Fruit fly (Drosophila melanogaster) whole organism, embryonic: ENCODE data around the gene nwk.

Experiments
- Abd-B ChIP-seq: fragments of 200-800 bp; sonication (Bioruptor generic); optimal IDR thresholded peaks from 2 replicates; lab custom pipeline; 2018; ENCODE audit warnings: missing biosample characterization, mild to moderate bottlenecking, missing genetic modification characterization, moderate library complexity
- Asciz ChIP-seq: fragments of 200-800 bp; sonication (Bioruptor generic); optimal IDR thresholded peaks from 2 replicates; lab custom pipeline; 2017; ENCODE audit warnings: missing biosample characterization, mild to moderate bottlenecking, missing genetic modification characterization, missing genetic modification reagents
- Atf-2 ChIP-seq: fragments of 200-800 bp; sonication (Bioruptor generic); optimal IDR thresholded peaks from 2 replicates; lab custom pipeline; 2016; ENCODE audit warnings: missing biosample characterization, missing genetic modification characterization
- Atf6 ChIP-seq: fragments of 200-800 bp; sonication (Bioruptor generic); IDR thresholded peaks from 2 replicates; pipeline ENCODE4 v1.3.6; 2022; ENCODE audit warnings: missing biosample characterization, missing genetic modification characterization
- Bdp1 ChIP-seq: fragments of 200-800 bp; sonication (Bioruptor generic); optimal IDR thresholded peaks from 3 replicates; lab custom pipeline; 2016; ENCODE audit warnings: missing biosample characterization, missing genetic modification characterization
- CG10654 ChIP-seq: fragments of 200-800 bp; sonication (Bioruptor generic); optimal IDR thresholded peaks from 2 replicates; lab custom pipeline; 2016; ENCODE audit warnings: missing biosample characterization, missing genetic modification characterization
- CG11085 ChIP-seq: fragments of 200-800 bp; sonication (Bioruptor generic); IDR thresholded peaks from 2 replicates; pipeline ENCODE4 v1.3.6; 2022; ENCODE audit warnings: missing biosample characterization, missing genetic modification characterization
- CG18599 ChIP-seq: fragments of 200-800 bp; sonication (Bioruptor generic); optimal IDR thresholded peaks from 3 replicates; lab custom pipeline; 2017; ENCODE audit warnings: missing biosample characterization, missing genetic modification characterization, mild to moderate bottlenecking, moderate library complexity, missing genetic modification reagents
- CG2202 ChIP-seq: fragments of 200-800 bp; sonication (Bioruptor generic); optimal IDR thresholded peaks from 2 replicates; lab custom pipeline; 2018; ENCODE audit warnings: missing biosample characterization, mild to moderate bottlenecking, missing genetic modification characterization
- CG33557 ChIP-seq: fragments of 200-800 bp; sonication (Bioruptor generic); optimal IDR thresholded peaks from 2 replicates; lab custom pipeline; 2019; ENCODE audit warnings: missing biosample characterization, mild to moderate bottlenecking, missing genetic modification characterization, moderate library complexity
- CG42726 ChIP-seq: fragments of 200-800 bp; sonication (Bioruptor generic); IDR thresholded peaks from 2 replicates; pipeline ENCODE4 v1.3.6; 2022; ENCODE audit warnings: missing biosample characterization, missing genetic modification characterization; ENCODE audit not compliant: partially characterized antibody
- CG6254 ChIP-seq: fragments of 200-800 bp; sonication (Bioruptor generic); optimal IDR thresholded peaks from 3 replicates; lab custom pipeline; 2017; ENCODE audit warnings: mild to moderate bottlenecking, missing biosample characterization, missing genetic modification reagents, missing genetic modification characterization
- CTCF ChIP-seq: fragments of 200-800 bp; sonication (Bioruptor generic); optimal IDR thresholded peaks from 2 replicates; lab custom pipeline; 2017; ENCODE audit warnings: missing biosample characterization, mild to moderate bottlenecking, missing genetic modification characterization, moderate library complexity
- Dek ChIP-seq: fragments of 200-800 bp; sonication (Bioruptor generic); optimal IDR thresholded peaks from 3 replicates; lab custom pipeline; 2019; ENCODE audit warnings: missing biosample characterization, mild to moderate bottlenecking, missing genetic modification characterization, moderate library complexity
- Dll ChIP-seq: fragments of 200-800 bp; sonication (Bioruptor generic); IDR thresholded peaks from 4 replicates; pipeline ENCODE4 v1.3.6; 2022; ENCODE audit warnings: missing biosample characterization, missing genetic modification characterization; ENCODE audit not compliant: partially characterized antibody
- Doc3 ChIP-seq: fragments of 200-800 bp; sonication (Bioruptor generic); IDR thresholded peaks from 3 replicates; pipeline ENCODE4 v1.3.6; 2022; ENCODE audit warnings: missing biosample characterization, missing genetic modification characterization; ENCODE audit not compliant: partially characterized antibody
- Dref ChIP-seq: fragments of 200-800 bp; sonication (Bioruptor generic); IDR thresholded peaks from 2 replicates; pipeline ENCODE4 v1.3.6; 2022; ENCODE audit warnings: missing biosample characterization, missing genetic modification characterization
- HLH3B ChIP-seq: fragments of 200-800 bp; sonication (Bioruptor generic); IDR thresholded peaks from 2 replicates; pipeline ENCODE4 v1.3.6; 2022; ENCODE audit warnings: missing biosample characterization, missing genetic modification characterization
- Nf-YB ChIP-seq: fragments of 200-800 bp; sonication (Bioruptor generic); optimal IDR thresholded peaks from 3 replicates; lab custom pipeline; 2019; ENCODE audit warnings: missing biosample characterization, mild to moderate bottlenecking, missing genetic modification characterization, moderate library complexity
- Rx ChIP-seq: fragments of 200-800 bp; sonication (Bioruptor generic); IDR thresholded peaks from 2 replicates; pipeline ENCODE4 v1.3.6; 2022; ENCODE audit warnings: missing biosample characterization, missing genetic modification characterization
- Sox102F ChIP-seq: fragments of 200-800 bp; sonication (Bioruptor generic); optimal IDR thresholded peaks from 2 replicates; lab custom pipeline; 2018; ENCODE audit warnings: missing biosample characterization, mild to moderate bottlenecking, missing genetic modification characterization, moderate library complexity
- Spps ChIP-seq: fragments of 200-800 bp; sonication (Bioruptor generic); optimal IDR thresholded peaks from 2 replicates; lab custom pipeline; 2018; ENCODE audit warnings: missing biosample characterization, mild to moderate bottlenecking, missing genetic modification characterization
- Sry-β ChIP-seq: fragments of 200-800 bp; sonication (Bioruptor generic); optimal IDR thresholded peaks from 2 replicates; lab custom pipeline; 2018; ENCODE audit warnings: missing biosample characterization, mild to moderate bottlenecking, missing genetic modification characterization, moderate library complexity
- abd-A ChIP-seq: fragments of 200-800 bp; sonication (Bioruptor generic); optimal IDR thresholded peaks from 3 replicates; lab custom pipeline; 2019; ENCODE audit warnings: missing biosample characterization, mild to moderate bottlenecking, missing genetic modification characterization, moderate library complexity
- aop ChIP-seq: fragments of 200-800 bp; sonication (Bioruptor generic); IDR thresholded peaks from 2 replicates; pipeline ENCODE4 v1.3.6; 2022; ENCODE audit warnings: missing biosample characterization, missing genetic modification characterization
- ase ChIP-seq: fragments of 200-800 bp; sonication (Bioruptor generic); IDR thresholded peaks from 3 replicates; pipeline ENCODE4 v1.3.6; 2022; ENCODE audit warnings: missing biosample characterization, missing genetic modification characterization
- cato ChIP-seq: fragments of 200-800 bp; sonication (Bioruptor generic); optimal IDR thresholded peaks from 2 replicates; lab custom pipeline; 2016; ENCODE audit warnings: missing biosample characterization, missing genetic modification characterization, borderline replicate concordance
- cwo ChIP-seq: fragments of 200-800 bp; sonication (Bioruptor generic); optimal IDR thresholded peaks from 3 replicates; lab custom pipeline; 2017; ENCODE audit warnings: missing biosample characterization, missing genetic modification characterization, mild to moderate bottlenecking, moderate library complexity, missing genetic modification reagents
- dmrt11E ChIP-seq: fragments of 200-800 bp; sonication (Bioruptor generic); optimal IDR thresholded peaks from 3 replicates; lab custom pipeline; 2018; ENCODE audit warnings: missing biosample characterization, mild to moderate bottlenecking, missing genetic modification characterization, moderate library complexity
- ewg ChIP-seq: fragments of 200-800 bp; sonication (Bioruptor generic); optimal IDR thresholded peaks from 3 replicates; lab custom pipeline; 2017; ENCODE audit warnings: mild to moderate bottlenecking, missing biosample characterization, missing genetic modification reagents, missing genetic modification characterization
- fd64A ChIP-seq: fragments of 200-800 bp; sonication (Bioruptor generic); optimal IDR thresholded peaks from 3 replicates; lab custom pipeline; 2018; ENCODE audit warnings: missing biosample characterization, mild to moderate bottlenecking, missing genetic modification characterization
- gfzf ChIP-seq: fragments of 200-800 bp; sonication (Bioruptor generic); optimal IDR thresholded peaks from 2 replicates; lab custom pipeline; 2016; ENCODE audit warnings: missing biosample characterization, mild to moderate bottlenecking, missing genetic modification characterization, moderate library complexity
- h ChIP-seq: fragments of >200 bp; optimal IDR thresholded peaks from 2 replicates; lab custom pipeline; 2017
- hb ChIP-seq: fragments of 200-800 bp; sonication (Bioruptor generic); IDR thresholded peaks from 3 replicates; pipeline ENCODE4 v1.3.6; 2022; ENCODE audit warnings: missing biosample characterization, missing genetic modification characterization; ENCODE audit not compliant: partially characterized antibody
- hbn ChIP-seq: fragments of 200-800 bp; sonication (Bioruptor generic); IDR thresholded peaks from 2 replicates; pipeline ENCODE4 v1.3.6; 2022; ENCODE audit warnings: missing biosample characterization, missing genetic modification characterization; ENCODE audit not compliant: partially characterized antibody
- lov ChIP-seq, 2 experiments: fragments of 200-800 bp in 1 of 2; fragments of >200 bp in 1 of 2; sonication (Bioruptor generic) in 1 of 2; IDR thresholded peaks in 1 of 2; optimal IDR thresholded peaks in 1 of 2; 2 replicates in 1 of 2; 3 replicates in 1 of 2; pipeline versions ENCODE4 v1.3.6 to Lab custom; 2017 to 2022; ENCODE audit warnings: missing biosample characterization in 1 of 2, missing genetic modification characterization in 1 of 2
- mld ChIP-seq: fragments of 200-800 bp; sonication (Bioruptor generic); IDR thresholded peaks from 3 replicates; pipeline ENCODE4 v1.3.6; 2022; ENCODE audit warnings: missing biosample characterization, missing genetic modification characterization; ENCODE audit not compliant: partially characterized antibody
- oc ChIP-seq: fragments of 200-800 bp; sonication (Bioruptor generic); optimal IDR thresholded peaks from 2 replicates; lab custom pipeline; 2018; ENCODE audit warnings: missing biosample characterization, mild to moderate bottlenecking, missing genetic modification characterization, moderate library complexity
- pros ChIP-seq: fragments of 200-800 bp; sonication (Bioruptor generic); optimal IDR thresholded peaks from 3 replicates; lab custom pipeline; 2019; ENCODE audit warnings: missing biosample characterization, mild to moderate bottlenecking, missing genetic modification characterization, moderate library complexity
- ranshi ChIP-seq: fragments of 200-800 bp; sonication (Bioruptor generic); IDR thresholded peaks from 2 replicates; pipeline ENCODE4 v1.3.6; 2022; ENCODE audit warnings: missing biosample characterization, missing genetic modification characterization
- ro ChIP-seq: fragments of 200-800 bp; sonication (Bioruptor generic); IDR thresholded peaks from 2 replicates; pipeline ENCODE4 v1.3.6; 2022; ENCODE audit warnings: missing biosample characterization, missing genetic modification characterization
- row ChIP-seq: fragments of 200-800 bp; sonication (Bioruptor generic); IDR thresholded peaks from 3 replicates; pipeline ENCODE4 v1.3.6; 2022; ENCODE audit warnings: missing biosample characterization, missing genetic modification characterization
- slou ChIP-seq: fragments of 200-800 bp; sonication (Bioruptor generic); optimal IDR thresholded peaks from 3 replicates; lab custom pipeline; 2016; ENCODE audit warnings: missing biosample characterization, missing genetic modification characterization
- sna ChIP-seq: fragments of 200-800 bp; sonication (Bioruptor generic); IDR thresholded peaks from 2 replicates; pipeline ENCODE4 v1.3.6; 2022; ENCODE audit warnings: missing biosample characterization, missing genetic modification characterization; ENCODE audit not compliant: partially characterized antibody
- unpg ChIP-seq: fragments of 200-800 bp; sonication (Bioruptor generic); optimal IDR thresholded peaks from 3 replicates; lab custom pipeline; 2018; ENCODE audit warnings: missing biosample characterization, mild to moderate bottlenecking, missing genetic modification characterization, moderate library complexity
- vfl ChIP-seq: fragments of 200-800 bp; sonication (Bioruptor generic); optimal IDR thresholded peaks from 2 replicates; lab custom pipeline; 2016; ENCODE audit warnings: missing biosample characterization, missing genetic modification characterization
- vvl ChIP-seq: fragments of 200-800 bp; sonication (Bioruptor generic); IDR thresholded peaks from 2 replicates; pipeline ENCODE4 v1.3.6; 2022; ENCODE audit warnings: missing biosample characterization, missing genetic modification characterization
- z ChIP-seq: fragments of 200-800 bp; sonication (Bioruptor generic); IDR thresholded peaks from 3 replicates; pipeline ENCODE4 v1.3.6; 2022; ENCODE audit warnings: missing biosample characterization, missing genetic modification characterization

Gene nwk

dm6 chr3L:9136976-9137954 lies at the start of gene nwk, which contains the start of gene Use1:
Gene nwk (plus strand): TSS chr3L:9137860.
Gene Use1 (minus strand): TSS chr3L:9137181.
- TF ChIP-seq Spps (tag; lab: Kevin White, UChicago) (no peak), Doc3 (GFP tag; lab: Robert Waterston, UW) (peak; percentile 67), Sox102F (no peak), hbn (GFP tag; lab: Robert Waterston, UW) (peak; percentile 49; the same call in 1 of the 2 replicates), unpg (no peak), CG6254 (GFP tag; lab: Kevin White, UChicago) (no peak), Bdp1 (no peak), CG10654 (GFP tag; lab: Kevin White, UChicago) (no peak), Rx (GFP tag; lab: Robert Waterston, UW) (no peak), dmrt11E (tag; lab: Kevin White, UChicago) (no peak), row (GFP tag; lab: Robert Waterston, UW) (peak; percentile 43), Dll (GFP tag; lab: Robert Waterston, UW) (peak; percentile 87), sna (peak; percentile 76), ewg (GFP tag; lab: Kevin White, UChicago) (peak; percentile 85), Sry-β (GFP tag; lab: Kevin White, UChicago) (no peak), abd-A (tag; lab: Kevin White, UChicago) (peak; percentile 55), oc (tag; lab: Kevin White, UChicago) (no peak), Dref (GFP tag; lab: Robert Waterston, UW) (peak; percentile 82), CG2202 (tag; lab: Kevin White, UChicago) (no peak), fd64A (GFP tag; lab: Kevin White, UChicago) (no peak), Atf-2 (GFP tag; lab: Kevin White, UChicago) (no peak), pros (peak; percentile 73), z (GFP tag; lab: Robert Waterston, UW) (no peak), CG42726 (peak; percentile 19; the same call in 1 of the 2 replicates), gfzf (GFP tag; lab: Kevin White, UChicago) (peak; percentile 72), hb (GFP tag; lab: Robert Waterston, UW) (no peak), ro (GFP tag; lab: Robert Waterston, UW) (no peak), cwo (GFP tag; lab: Kevin White, UChicago) (peak; percentile 60), cato (no peak), CG33557 (GFP tag; lab: Kevin White, UChicago) (no peak), CG11085 (GFP tag; lab: Robert Waterston, UW) (no peak), CTCF (peak; percentile 51), Dek (no peak), vfl (GFP tag; lab: Kevin White, UChicago) (no peak), Nf-YB (GFP tag; lab: Kevin White, UChicago) (no peak), ranshi (GFP tag; lab: Robert Waterston, UW) (no peak), mld (GFP tag; lab: Robert Waterston, UW) (no peak), Abd-B (no peak), CG18599 (GFP tag; lab: Kevin White, UChicago) (no peak), HLH3B (GFP tag; lab: Robert Waterston, UW) (no peak), ase (GFP tag; lab: Robert Waterston, UW) (no peak), slou (GFP tag; lab: Kevin White, UChicago) (no peak), Atf6 (no peak), vvl (GFP tag; lab: Robert Waterston, UW) (peak; percentile 35; the same call in 1 of the 2 replicates), lov (optimal IDR thresholded peaks at IDR 0.05; lab: Kevin White, UChicago) (no peak), lov (GFP tag; IDR thresholded peaks at IDR 0.05; lab: Robert Waterston, UW) (no peak), Asciz (GFP tag; lab: Kevin White, UChicago) (no peak), h (no peak), aop (GFP tag; lab: Robert Waterston, UW) (no peak)
